Worm (Caenorhabditis elegans): ENCODE data around the gene hog-1.
A peak's percentile ranks its signal among the peaks of the same experiment; 100 is the strongest.

The hog-1 gene

ce11 chrX:5839643-5840042, 14.4 kb downstream of the hog-1 start, which contains the start of gene dct-11:
TSS of gene dct-11 (minus strand) at chrX:5839778.
- TF ChIP-seq nhr-77 (tag; optimal IDR thresholded peaks at IDR 0.05): no peak
- peak; percentile 39 for TF ChIP-seq crh-2 (tag; optimal IDR thresholded peaks at IDR 0.05)
- TF ChIP-seq F13H6.1 (tag; optimal IDR thresholded peaks at IDR 0.05): peak; percentile 28
- no peak for TF ChIP-seq aly-2 (tag; optimal IDR thresholded peaks at IDR 0.05)
- peak; percentile 79 for TF ChIP-seq fos-1 (tag; optimal IDR thresholded peaks at IDR 0.05)
- TF ChIP-seq nhr-129 (tag; optimal IDR thresholded peaks at IDR 0.05): peak; percentile 6
- TF ChIP-seq lin-13 (GFP tag; optimal IDR thresholded peaks at IDR 0.05): no peak

- no peak for TF ChIP-seq lin-39 (tag; optimal IDR thresholded peaks at IDR 0.05)
- TF ChIP-seq mbf-1 (tag; optimal IDR thresholded peaks at IDR 0.05): no peak
- TF ChIP-seq nhr-77 (tag; optimal IDR thresholded peaks at IDR 0.05): no peak
- TF ChIP-seq nhr-25 (tag; optimal IDR thresholded peaks at IDR 0.05): no peak
- TF ChIP-seq ztf-11 (tag; optimal IDR thresholded peaks at IDR 0.05): no peak
- TF ChIP-seq elt-3 (tag; optimal IDR thresholded peaks at IDR 0.05): no peak
- no peak for TF ChIP-seq alr-1 (tag; optimal IDR thresholded peaks at IDR 0.05)
- no peak for TF ChIP-seq mdl-1 (tag; optimal IDR thresholded peaks at IDR 0.05)
- TF ChIP-seq zag-1 (tag; optimal IDR thresholded peaks at IDR 0.05): no peak
These were observed 14.9 kb downstream of the hog-1 start for ce11 chrX:5839143-5839542.

- TF ChIP-seq mab-5 (tag; optimal IDR thresholded peaks at IDR 0.05): peak; percentile 38
- peak; percentile 22 for TF ChIP-seq fos-1 (tag; optimal IDR thresholded peaks at IDR 0.05)
- TF ChIP-seq crh-2 (tag; optimal IDR thresholded peaks at IDR 0.05): peak; percentile 47
- TF ChIP-seq lsy-2 (tag; optimal IDR thresholded peaks at IDR 0.05): peak in 1 of 2 experiments; percentile 66
- TF ChIP-seq nhr-6 (tag; optimal IDR thresholded peaks at IDR 0.05): peak; percentile 15
- TF ChIP-seq nhr-25 (tag; optimal IDR thresholded peaks at IDR 0.05): peak; percentile 52
- no peak for TF ChIP-seq gmeb-1 (tag; optimal IDR thresholded peaks at IDR 0.05)
- TF ChIP-seq sma-3 (GFP tag; optimal IDR thresholded peaks at IDR 0.05): peak; percentile 7
- TF ChIP-seq R02D3.7 (tag; optimal IDR thresholded peaks at IDR 0.05): no peak
- peak; percentile 69 for TF ChIP-seq F13H6.1 (tag; optimal IDR thresholded peaks at IDR 0.05)
- no peak for TF ChIP-seq ceh-82 (tag; optimal IDR thresholded peaks at IDR 0.05)
- TF ChIP-seq nhr-129 (tag; optimal IDR thresholded peaks at IDR 0.05): peak; percentile 41
- peak; percentile 49 for TF ChIP-seq C34F6.9 (tag; optimal IDR thresholded peaks at IDR 0.05)
- peak; percentile 47 for TF ChIP-seq blmp-1 (tag; optimal IDR thresholded peaks at IDR 0.05; ENCODE audit: insufficient read depth)
- no peak for TF ChIP-seq dmd-4 (tag; optimal IDR thresholded peaks at IDR 0.05)
- TF ChIP-seq sma-9 (GFP tag; optimal IDR thresholded peaks at IDR 0.05): peak; percentile 81
- no peak for TF ChIP-seq sma-9 (tag; optimal IDR thresholded peaks at IDR 0.05)
- TF ChIP-seq unc-39 (tag; optimal IDR thresholded peaks at IDR 0.05): no peak
- TF ChIP-seq nhr-21 (tag; optimal IDR thresholded peaks at IDR 0.05): no peak
- TF ChIP-seq zag-1 (tag; optimal IDR thresholded peaks at IDR 0.05): no peak
- TF ChIP-seq skn-1 (tag; optimal IDR thresholded peaks at IDR 0.05): no peak
- no peak for TF ChIP-seq unc-55 (GFP tag; optimal IDR thresholded peaks at IDR 0.05)
- no peak for TF ChIP-seq ceh-16 (tag; optimal IDR thresholded peaks at IDR 0.05)
- TF ChIP-seq unc-62 (GFP tag; optimal IDR thresholded peaks at IDR 0.05): no peak
- peak; percentile 76 for TF ChIP-seq sem-4 (tag; optimal IDR thresholded peaks at IDR 0.05)
- TF ChIP-seq ztf-4 (tag; optimal IDR thresholded peaks at IDR 0.05): no peak
These were observed 17.0 kb downstream of the hog-1 start for ce11 chrX:5837035-5837434.

ce11 chrX:5836527-5836926, 17.5 kb downstream of the hog-1 start:
- TF ChIP-seq ztf-4 (tag; optimal IDR thresholded peaks at IDR 0.05) (no peak), lin-11 (tag; optimal IDR thresholded peaks at IDR 0.05) (no peak), gmeb-1 (tag; optimal IDR thresholded peaks at IDR 0.05) (no peak), fos-1 (tag; optimal IDR thresholded peaks at IDR 0.05) (no peak), nhr-12 (tag; optimal IDR thresholded peaks at IDR 0.05) (no peak), sma-3 (GFP tag; optimal IDR thresholded peaks at IDR 0.05) (no peak), sem-4 (tag; optimal IDR thresholded peaks at IDR 0.05) (no peak), zag-1 (tag; optimal IDR thresholded peaks at IDR 0.05) (no peak), ztf-1 (GFP tag; conservative IDR thresholded peaks at IDR 0.05) (no peak), ZK546.5 (tag; optimal IDR thresholded peaks at IDR 0.05) (no peak), Y55F3AM.14 (GFP tag; optimal IDR thresholded peaks at IDR 0.05) (no peak), lsy-2 (tag; optimal IDR thresholded peaks at IDR 0.05) (no peak), C34F6.9 (tag; optimal IDR thresholded peaks at IDR 0.05) (no peak), ztf-11 (tag; optimal IDR thresholded peaks at IDR 0.05) (no peak), nhr-21 (tag; optimal IDR thresholded peaks at IDR 0.05) (no peak), snpc-4 (tag; optimal IDR thresholded peaks at IDR 0.05) (no peak), crh-2 (tag; optimal IDR thresholded peaks at IDR 0.05) (no peak), mbf-1 (tag; optimal IDR thresholded peaks at IDR 0.05) (no peak), lin-39 (tag; optimal IDR thresholded peaks at IDR 0.05) (no peak)
